Fruit fly (Drosophila melanogaster) whole organism, prepupa: ENCODE data around the gene CG1998.

Source experiments
- Blimp-1 ChIP-seq: fragments of 200-800 bp; sonication (Bioruptor generic); optimal IDR thresholded peaks from 3 replicates; lab custom pipeline; 2017; ENCODE audit warnings: missing biosample characterization, missing genetic modification characterization, mild to moderate bottlenecking, moderate library complexity, missing genetic modification reagents
- CG10669 ChIP-seq: fragments of 200-800 bp; sonication (Bioruptor generic); optimal IDR thresholded peaks from 3 replicates; lab custom pipeline; 2018; ENCODE audit warnings: missing biosample characterization, mild to moderate bottlenecking, missing genetic modification characterization, moderate library complexity
- CG11902 ChIP-seq: fragments of 200-800 bp; sonication (Bioruptor generic); optimal IDR thresholded peaks from 3 replicates; lab custom pipeline; 2016; ENCODE audit warnings: missing biosample characterization, missing genetic modification characterization
- CG15336 ChIP-seq: fragments of 200-800 bp; sonication (Bioruptor generic); IDR thresholded peaks from 2 replicates; pipeline ENCODE4 v1.3.6; 2022; ENCODE audit warnings: missing biosample characterization, missing genetic modification characterization
- CG1621 ChIP-seq: fragments of 200-800 bp; sonication (Bioruptor generic); optimal IDR thresholded peaks from 3 replicates; lab custom pipeline; 2018; ENCODE audit warnings: missing biosample characterization, mild to moderate bottlenecking, missing genetic modification characterization
- CG16779 ChIP-seq: fragments of 200-800 bp; sonication (Bioruptor generic); optimal IDR thresholded peaks from 3 replicates; lab custom pipeline; 2017; ENCODE audit warnings: missing biosample characterization, mild to moderate bottlenecking, missing genetic modification characterization
- CG31627 ChIP-seq: fragments of 200-800 bp; sonication (Bioruptor generic); optimal IDR thresholded peaks from 3 replicates; lab custom pipeline; 2016; ENCODE audit warnings: missing biosample characterization, missing genetic modification characterization
- CG32006 ChIP-seq: fragments of 200-800 bp; sonication (Bioruptor generic); optimal IDR thresholded peaks from 3 replicates; lab custom pipeline; 2017; ENCODE audit warnings: missing biosample characterization, mild to moderate bottlenecking, missing genetic modification characterization
- CG34406 ChIP-seq: fragments of 200-800 bp; sonication (Bioruptor generic); optimal IDR thresholded peaks from 3 replicates; lab custom pipeline; 2016; ENCODE audit warnings: missing biosample characterization, missing genetic modification characterization
- CG4318 ChIP-seq: fragments of 200-800 bp; sonication (Bioruptor generic); optimal IDR thresholded peaks from 3 replicates; lab custom pipeline; 2017; ENCODE audit warnings: missing biosample characterization, mild to moderate bottlenecking, missing genetic modification characterization
- CG6163 ChIP-seq: fragments of 200-800 bp; sonication (Bioruptor generic); IDR thresholded peaks from 3 replicates; pipeline ENCODE4 v1.3.6; 2022; ENCODE audit warnings: missing biosample characterization, missing genetic modification characterization
- CG6808 ChIP-seq: fragments of 200-800 bp; sonication (Bioruptor generic); optimal IDR thresholded peaks from 3 replicates; lab custom pipeline; 2017; ENCODE audit warnings: missing biosample characterization, missing genetic modification characterization, mild to moderate bottlenecking, moderate library complexity, missing genetic modification reagents
- CG6854 ChIP-seq: fragments of 200-800 bp; sonication (Bioruptor generic); optimal IDR thresholded peaks from 2 replicates; lab custom pipeline; 2017; ENCODE audit warnings: missing biosample characterization, mild to moderate bottlenecking, missing genetic modification characterization
- CG8119 ChIP-seq: fragments of 200-800 bp; sonication (Bioruptor generic); IDR thresholded peaks from 3 replicates; pipeline ENCODE4 v1.3.6; 2022; ENCODE audit warnings: missing biosample characterization, missing genetic modification characterization
- CG8319 ChIP-seq: fragments of 200-800 bp; sonication (Bioruptor generic); optimal IDR thresholded peaks from 3 replicates; lab custom pipeline; 2016; ENCODE audit warnings: missing biosample characterization, missing genetic modification characterization
- Eip75B ChIP-seq: fragments of 200-800 bp; sonication (Bioruptor generic); optimal IDR thresholded peaks from 3 replicates; lab custom pipeline; 2016; ENCODE audit warnings: missing biosample characterization, missing genetic modification characterization
- Eip78C ChIP-seq: fragments of 200-800 bp; sonication (Bioruptor generic); peaks from one replicate; lab custom pipeline; 2016; ENCODE audit warnings: missing biosample characterization, missing genetic modification characterization
- Eip93F ChIP-seq: fragments of 200-800 bp; sonication (Bioruptor generic); optimal IDR thresholded peaks from 2 replicates; lab custom pipeline; 2016; ENCODE audit warnings: missing biosample characterization, mild to moderate bottlenecking, missing genetic modification characterization
- Ets21C ChIP-seq: fragments of 200-800 bp; sonication (Bioruptor generic); optimal IDR thresholded peaks from 3 replicates; lab custom pipeline; 2016; ENCODE audit warnings: missing biosample characterization, missing genetic modification characterization
- Ets96B ChIP-seq: fragments of 200-800 bp; optimal IDR thresholded peaks from 2 replicates; lab custom pipeline; 2019; ENCODE audit warnings: missing biosample characterization, mild to moderate bottlenecking, missing genetic modification characterization, moderate library complexity
- Gug ChIP-seq: fragments of 200-800 bp; sonication (Bioruptor generic); IDR thresholded peaks from 2 replicates; pipeline ENCODE4 v1.3.6; 2022; ENCODE audit warnings: missing biosample characterization, missing genetic modification characterization
- Hr39 ChIP-seq: fragments of 200-800 bp; sonication (Bioruptor generic); optimal IDR thresholded peaks from 2 replicates; lab custom pipeline; 2016; ENCODE audit warnings: missing biosample characterization, missing genetic modification characterization
- Smox ChIP-seq: fragments of 200-800 bp; sonication (Bioruptor generic); optimal IDR thresholded peaks from 3 replicates; lab custom pipeline; 2016; ENCODE audit warnings: missing biosample characterization, missing genetic modification characterization
- Sox102F ChIP-seq: fragments of 200-800 bp; sonication (Bioruptor generic); optimal IDR thresholded peaks from 2 replicates; lab custom pipeline; 2016; ENCODE audit warnings: missing biosample characterization, mild to moderate bottlenecking, missing genetic modification characterization
- dac ChIP-seq: fragments of 200-800 bp; sonication (Bioruptor generic); optimal IDR thresholded peaks from 2 replicates; lab custom pipeline; 2017; ENCODE audit warnings: missing biosample characterization, mild to moderate bottlenecking, missing genetic modification characterization
- dsx ChIP-seq: fragments of 200-800 bp; optimal IDR thresholded peaks from 3 replicates; lab custom pipeline; 2019; ENCODE audit warnings: missing biosample characterization, mild to moderate bottlenecking, missing genetic modification characterization, moderate library complexity; ENCODE audit not compliant: poor library complexity, severe bottlenecking
- eg ChIP-seq: fragments of 200-800 bp; sonication (Bioruptor generic); IDR thresholded peaks from 3 replicates; pipeline ENCODE4 v1.3.6; 2022; ENCODE audit warnings: missing biosample characterization, missing genetic modification characterization
- esn ChIP-seq: fragments of 200-800 bp; sonication (Bioruptor generic); optimal IDR thresholded peaks from 2 replicates; lab custom pipeline; 2016; ENCODE audit warnings: missing biosample characterization, mild to moderate bottlenecking, missing genetic modification characterization, moderate library complexity
- fd85E ChIP-seq: fragments of 200-800 bp; sonication (Bioruptor generic); optimal IDR thresholded peaks from 3 replicates; lab custom pipeline; 2016; ENCODE audit warnings: missing biosample characterization, missing genetic modification characterization
- net ChIP-seq: fragments of 200-800 bp; sonication (Bioruptor generic); optimal IDR thresholded peaks from 3 replicates; lab custom pipeline; 2016; ENCODE audit warnings: missing biosample characterization, missing genetic modification characterization
- salr ChIP-seq, 2 experiments: fragments of 200-800 bp; sonication (Bioruptor generic); optimal IDR thresholded peaks; 3 replicates each; lab custom pipeline; 2016 to 2018; ENCODE audit warnings: missing biosample characterization in 2 of 2, missing genetic modification characterization in 2 of 2, mild to moderate bottlenecking in 1 of 2
- ss ChIP-seq, 2 experiments: fragments of 200-800 bp; sonication (Bioruptor generic); optimal IDR thresholded peaks; 2 replicates in 1 of 2; 3 replicates in 1 of 2; lab custom pipeline; 2017 to 2018; ENCODE audit warnings: mild to moderate bottlenecking in 2 of 2, missing biosample characterization in 2 of 2, missing genetic modification characterization in 2 of 2, moderate library complexity in 1 of 2
- svp ChIP-seq: fragments of 200-800 bp; sonication (Bioruptor generic); peaks from one replicate; lab custom pipeline; 2016; ENCODE audit warnings: missing biosample characterization, missing genetic modification characterization
- vri ChIP-seq: fragments of 200-800 bp; sonication (Bioruptor generic); optimal IDR thresholded peaks from 3 replicates; lab custom pipeline; 2016; ENCODE audit warnings: missing biosample characterization, mild to moderate bottlenecking, missing genetic modification characterization

The CG1998 gene

DNA sequence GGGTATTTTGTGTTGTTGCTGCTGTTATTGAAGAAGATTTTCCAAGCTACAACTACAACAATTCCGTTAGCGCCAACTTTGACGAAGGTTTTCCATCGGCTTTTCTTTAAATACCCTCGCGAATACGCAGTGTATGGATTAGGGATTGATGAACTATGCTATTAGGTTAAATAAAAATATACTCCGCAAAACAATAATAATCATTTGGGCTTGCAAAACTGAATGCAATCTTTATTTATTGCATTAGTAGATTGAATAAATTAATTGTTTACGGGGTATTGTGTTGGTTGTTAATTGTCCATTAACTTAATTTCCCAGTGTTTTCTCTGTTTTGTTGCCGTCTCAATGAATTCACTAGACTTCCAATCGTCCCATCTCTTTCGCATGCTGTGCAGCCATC is 34.6 kb upstream of the CG1998 start (continued):
- TF ChIP-seq Sox102F (GFP tag; lab: Kevin White, UChicago) (no peak), CG10669 (GFP tag; lab: Kevin White, UChicago) (no peak), Eip75B (no peak), dac (GFP tag; lab: Kevin White, UChicago) (no peak), Eip93F (GFP tag; lab: Kevin White, UChicago) (no peak)

DNA sequence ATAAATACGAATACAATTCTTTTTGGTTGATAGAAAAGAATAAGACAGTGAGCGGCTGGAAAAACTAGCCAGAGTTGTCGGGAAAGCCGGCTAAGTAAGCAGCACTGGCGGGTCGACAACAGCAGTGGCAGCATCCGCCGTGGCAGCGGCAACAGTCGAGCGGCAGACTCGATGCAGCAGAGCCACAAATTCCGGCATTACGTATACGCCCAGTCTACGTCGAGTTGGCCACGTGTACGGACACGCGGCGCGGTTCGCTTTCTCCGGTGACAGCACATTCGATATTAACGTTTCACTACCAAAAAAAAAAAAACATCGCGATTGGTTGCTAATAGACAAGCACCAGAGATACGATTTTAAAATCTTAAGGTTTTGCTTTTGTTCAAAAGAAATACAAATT is 32.8 kb upstream of the CG1998 start, which contains the start of gene Neto:
Gene Neto (plus strand): TSS at position 209 of the 400 bp plus-strand sequence.
- TF ChIP-seq CG8319 (GFP tag; lab: Kevin White, UChicago) (no peak), CG32006 (GFP tag; lab: Kevin White, UChicago) (no peak)

DNA sequence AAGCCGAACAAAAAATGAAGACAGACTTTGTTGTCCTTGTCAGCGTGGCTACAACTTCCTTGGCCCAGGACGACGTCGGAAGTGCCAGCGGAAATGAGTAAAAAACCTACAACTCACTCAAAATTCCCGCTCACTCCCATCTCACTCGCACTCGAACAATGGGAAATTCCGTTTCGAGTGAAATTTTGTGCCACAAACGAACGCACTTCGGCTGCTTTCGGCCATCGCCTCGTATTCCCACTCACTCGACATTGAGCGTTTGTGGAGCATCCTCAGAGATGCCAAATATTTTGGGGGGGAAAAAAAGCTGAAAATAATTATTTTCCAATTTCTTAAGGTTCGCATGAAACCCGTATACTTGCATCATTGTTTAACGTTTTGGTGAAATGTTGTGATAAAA is 31.8 kb upstream of the CG1998 start:
- TF ChIP-seq CG6808 (GFP tag; lab: Kevin White, UChicago) (no peak), CG8119 (GFP tag; lab: Robert Waterston, UW) (no peak), Smox (GFP tag; lab: Kevin White, UChicago) (no peak)

DNA sequence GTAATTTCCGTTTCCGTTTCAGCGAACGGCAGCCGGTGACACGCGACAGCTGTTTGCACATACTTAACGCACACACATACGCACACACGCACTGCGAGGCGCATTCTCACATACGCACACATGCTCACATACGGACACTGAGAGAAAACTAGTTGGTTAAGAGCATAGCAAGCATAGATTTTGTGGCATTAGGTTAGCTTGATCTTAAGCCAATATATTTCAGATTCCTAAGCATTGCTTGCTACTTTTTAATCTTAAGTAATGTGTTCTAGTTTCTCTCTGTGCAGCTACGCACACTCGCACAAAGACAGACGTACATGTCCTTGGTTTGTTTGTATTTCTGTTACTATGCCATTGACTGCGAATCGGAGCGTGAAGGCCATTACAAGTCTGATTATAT is 21.2 kb upstream of the CG1998 start:
- no peak for TF ChIP-seq Eip93F (GFP tag; lab: Kevin White, UChicago)
- TF ChIP-seq Blimp-1 (GFP tag; lab: Kevin White, UChicago): no peak
- no peak for TF ChIP-seq CG4318 (GFP tag; lab: Kevin White, UChicago)
- TF ChIP-seq CG15336 (GFP tag; lab: Robert Waterston, UW): no peak
- TF ChIP-seq CG11902 (GFP tag; lab: Kevin White, UChicago): no peak
- no peak for TF ChIP-seq Eip78C (GFP tag; lab: Kevin White, UChicago)
- TF ChIP-seq CG6854: no peak
- no peak for TF ChIP-seq CG34406 (GFP tag; lab: Kevin White, UChicago)
- TF ChIP-seq CG1621 (tag; lab: Kevin White, UChicago): no peak

DNA sequence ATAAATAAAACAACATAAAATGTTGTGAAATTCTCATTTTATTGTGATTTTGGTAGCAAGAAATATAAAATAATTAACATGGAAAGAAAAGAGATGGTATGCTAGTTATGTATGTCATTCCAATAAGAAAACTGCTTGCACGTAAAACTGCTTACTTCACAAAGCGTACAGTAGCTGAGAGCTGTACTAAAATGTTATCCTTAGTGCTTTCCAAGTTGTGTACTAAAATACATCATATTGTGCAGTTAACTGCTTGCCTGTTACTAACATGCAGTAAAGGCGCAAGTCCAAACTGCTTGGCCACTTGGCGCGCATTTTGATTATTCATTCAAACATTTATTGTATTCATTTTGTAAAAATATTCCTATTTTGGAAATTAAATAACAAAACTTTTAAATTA is 8.2 kb upstream of the CG1998 start:
- TF ChIP-seq CG6854 (peak; percentile 97), Smox (GFP tag; lab: Kevin White, UChicago) (no peak)

DNA sequence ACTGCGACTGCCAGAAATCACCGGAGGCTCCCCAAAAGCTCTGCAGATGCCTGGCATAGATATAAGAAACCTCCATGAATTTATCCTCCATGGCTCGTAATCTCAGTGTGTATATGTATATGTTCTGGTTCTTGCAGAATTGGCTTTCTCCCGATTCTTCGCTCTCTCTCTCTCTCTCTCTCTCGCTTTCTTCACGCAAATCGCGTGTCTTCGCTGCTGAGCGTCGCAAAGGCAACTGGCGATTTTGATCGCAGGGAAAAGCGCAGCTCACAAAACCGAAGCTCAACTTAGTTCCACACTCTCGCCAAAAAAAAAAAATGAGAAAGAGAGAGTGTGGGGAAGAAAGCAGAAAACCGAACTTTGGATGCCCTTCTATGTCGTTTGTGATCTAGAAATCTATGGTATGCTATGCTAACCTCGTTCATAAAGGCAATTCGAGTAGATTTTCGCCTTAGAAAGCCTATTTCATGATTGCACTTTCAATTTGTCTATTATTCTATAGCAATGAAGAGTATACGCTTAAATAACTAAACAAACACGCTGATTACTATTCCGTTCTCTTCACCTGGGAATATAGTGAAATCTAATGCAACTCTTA is 1.4 kb downstream of the CG1998 start:
- TF ChIP-seq Ets21C (no peak), Gug (GFP tag; lab: Robert Waterston, UW) (no peak), eg (peak; percentile 9; the same call in 1 of the 3 replicates), CG16779 (tag; lab: Kevin White, UChicago) (no peak), CG6163 (GFP tag; lab: Robert Waterston, UW) (peak; percentile 57; the same call in 2 of the 3 replicates), dsx (no peak), vri (GFP tag; lab: Kevin White, UChicago) (no peak), CG1621 (tag; lab: Kevin White, UChicago) (no peak), net (GFP tag; lab: Kevin White, UChicago) (no peak), esn (GFP tag; lab: Kevin White, UChicago) (peak; percentile 10), Ets96B (tag; lab: Kevin White, UChicago) (no peak), Eip75B (no peak), CG10669 (GFP tag; lab: Kevin White, UChicago) (no peak), Eip78C (GFP tag; lab: Kevin White, UChicago) (peak; percentile 61), salr (GFP tag; optimal IDR thresholded peaks at IDR 0.05; lab: Kevin White, UChicago) (peak in 1 of 2 experiments; percentile 32), CG8119 (GFP tag; lab: Robert Waterston, UW) (no peak), fd85E (GFP tag; lab: Kevin White, UChicago) (no peak), CG31627 (GFP tag; lab: Kevin White, UChicago) (no peak), CG11902 (GFP tag; lab: Kevin White, UChicago) (no peak), Sox102F (GFP tag; lab: Kevin White, UChicago) (peak; percentile 32), Hr39 (GFP tag; lab: Kevin White, UChicago) (no peak), ss (GFP tag; optimal IDR thresholded peaks at IDR 0.05; lab: Kevin White, UChicago) (peak; percentile 14 to 23), CG15336 (GFP tag; lab: Robert Waterston, UW) (peak; percentile 43; the same call in 1 of the 2 replicates), svp (GFP tag; lab: Kevin White, UChicago) (peak; percentile 34), CG6854 (peak; percentile 48), CG32006 (GFP tag; lab: Kevin White, UChicago) (peak; percentile 45)
